Fruit fly (Drosophila melanogaster) whole organism, embryonic: Measurements from ENCODE around the gene MED28.
A peak's percentile ranks its signal among the peaks of the same experiment; 100 is the strongest.

ENCODE experiments used
- CG11085 ChIP-seq: fragments of 200-800 bp; sonication (Bioruptor generic); IDR thresholded peaks from 2 replicates; pipeline ENCODE4 v1.3.6; 2022; ENCODE audit warnings: missing biosample characterization, missing genetic modification characterization
- CG11560 ChIP-seq: fragments of 200-800 bp; sonication (Bioruptor generic); IDR thresholded peaks from 3 replicates; pipeline ENCODE4 v1.3.6; 2022; ENCODE audit warnings: missing biosample characterization, missing genetic modification characterization
- CG12744 ChIP-seq: fragments of 200-800 bp; sonication (Bioruptor generic); optimal IDR thresholded peaks from 2 replicates; lab custom pipeline; 2016; ENCODE audit warnings: missing biosample characterization, missing genetic modification characterization
- CG15269 ChIP-seq: fragments of 200-800 bp; sonication (Bioruptor generic); optimal IDR thresholded peaks from 2 replicates; lab custom pipeline; 2018; ENCODE audit warnings: missing biosample characterization, mild to moderate bottlenecking, missing genetic modification characterization, moderate library complexity
- CG15696 ChIP-seq: fragments of 200-800 bp; sonication (Bioruptor generic); optimal IDR thresholded peaks from 2 replicates; lab custom pipeline; 2019; ENCODE audit warnings: missing biosample characterization, mild to moderate bottlenecking, missing genetic modification characterization, moderate library complexity
- CG1832 ChIP-seq: fragments of 200-800 bp; sonication (Bioruptor generic); optimal IDR thresholded peaks from 2 replicates; lab custom pipeline; 2017; ENCODE audit warnings: missing biosample characterization, mild to moderate bottlenecking, missing genetic modification characterization, inconsistent platforms
- CG18476 ChIP-seq: fragments of 200-800 bp; sonication (Bioruptor generic); optimal IDR thresholded peaks from 2 replicates; lab custom pipeline; 2016; ENCODE audit warnings: missing biosample characterization, mild to moderate bottlenecking, missing genetic modification characterization
- CG34224 ChIP-seq: fragments of 200-800 bp; sonication (Bioruptor generic); IDR thresholded peaks from 3 replicates; pipeline ENCODE4 v1.3.6; 2022; ENCODE audit warnings: missing biosample characterization, missing genetic modification characterization; ENCODE audit not compliant: partially characterized antibody
- CG4404 ChIP-seq: fragments of 200-800 bp; sonication (Bioruptor generic); IDR thresholded peaks from 2 replicates; pipeline ENCODE4 v1.3.6; 2022; ENCODE audit warnings: missing biosample characterization, missing genetic modification characterization
- CG5953 ChIP-seq: fragments of 200-800 bp; sonication (Bioruptor generic); IDR thresholded peaks from 2 replicates; pipeline ENCODE4 v1.3.6; 2022; ENCODE audit warnings: missing biosample characterization, missing genetic modification characterization
- CG6791 ChIP-seq: fragments of 200-800 bp; sonication (Bioruptor generic); IDR thresholded peaks from 3 replicates; pipeline ENCODE4 v1.3.6; 2022; ENCODE audit warnings: missing biosample characterization, missing genetic modification characterization; ENCODE audit not compliant: partially characterized antibody
- CG8089 ChIP-seq: fragments of 200-800 bp; sonication (Bioruptor generic); optimal IDR thresholded peaks from 3 replicates; lab custom pipeline; 2016; ENCODE audit warnings: missing biosample characterization, missing genetic modification characterization
- CG8944 ChIP-seq: fragments of 200-800 bp; sonication (Bioruptor generic); optimal IDR thresholded peaks from 3 replicates; lab custom pipeline; 2016; ENCODE audit warnings: missing biosample characterization, missing genetic modification characterization
- CG9727 ChIP-seq: fragments of 200-800 bp; sonication (Bioruptor generic); optimal IDR thresholded peaks from 3 replicates; lab custom pipeline; 2017; ENCODE audit warnings: missing biosample characterization, mild to moderate bottlenecking, missing genetic modification characterization
- CG9797 ChIP-seq: fragments of 200-800 bp; sonication (Bioruptor generic); optimal IDR thresholded peaks from 3 replicates; lab custom pipeline; 2018; ENCODE audit warnings: missing biosample characterization, mild to moderate bottlenecking, missing genetic modification characterization
- CTCF ChIP-seq: fragments of 200-800 bp; sonication (Bioruptor generic); optimal IDR thresholded peaks from 2 replicates; lab custom pipeline; 2017; ENCODE audit warnings: missing biosample characterization, mild to moderate bottlenecking, missing genetic modification characterization, moderate library complexity
- Chrac-16 ChIP-seq: fragments of 200-800 bp; sonication (Bioruptor generic); optimal IDR thresholded peaks from 3 replicates; lab custom pipeline; 2016; ENCODE audit warnings: missing biosample characterization, missing genetic modification characterization
- D19B ChIP-seq: fragments of 200-800 bp; sonication (Bioruptor generic); optimal IDR thresholded peaks from 2 replicates; lab custom pipeline; 2017; ENCODE audit warnings: missing biosample characterization, mild to moderate bottlenecking, missing genetic modification characterization
- Med ChIP-seq: fragments of 200-800 bp; sonication (Bioruptor generic); peaks from one replicate; lab custom pipeline; 2016; ENCODE audit warnings: missing biosample characterization, missing genetic modification characterization, mild to moderate bottlenecking, inconsistent platforms, moderate library complexity
- NC2α ChIP-seq: fragments of 200-800 bp; sonication (Bioruptor generic); optimal IDR thresholded peaks from 2 replicates; lab custom pipeline; 2016; ENCODE audit warnings: missing biosample characterization, missing genetic modification characterization
- NC2β ChIP-seq: fragments of 200-800 bp; sonication (Bioruptor generic); optimal IDR thresholded peaks from 2 replicates; lab custom pipeline; 2016; ENCODE audit warnings: missing biosample characterization, missing genetic modification characterization
- Nf-YC ChIP-seq: fragments of 200-800 bp; optimal IDR thresholded peaks from 3 replicates; lab custom pipeline; 2019; ENCODE audit warnings: missing biosample characterization, mild to moderate bottlenecking, missing genetic modification characterization, moderate library complexity
- Rx ChIP-seq: fragments of 200-800 bp; sonication (Bioruptor generic); IDR thresholded peaks from 2 replicates; pipeline ENCODE4 v1.3.6; 2022; ENCODE audit warnings: missing biosample characterization, missing genetic modification characterization
- YL-1 ChIP-seq: fragments of 200-800 bp; sonication (Bioruptor generic); optimal IDR thresholded peaks from 3 replicates; lab custom pipeline; 2017; ENCODE audit warnings: missing biosample characterization, mild to moderate bottlenecking, missing genetic modification characterization
- aop ChIP-seq: fragments of 200-800 bp; sonication (Bioruptor generic); IDR thresholded peaks from 2 replicates; pipeline ENCODE4 v1.3.6; 2022; ENCODE audit warnings: missing biosample characterization, missing genetic modification characterization
- chinmo ChIP-seq: fragments of 200-800 bp; sonication (Bioruptor generic); IDR thresholded peaks from 4 replicates; pipeline ENCODE4 v1.3.6; 2022; ENCODE audit warnings: missing biosample characterization, missing genetic modification characterization; ENCODE audit not compliant: partially characterized antibody
- crp ChIP-seq, 2 experiments: fragments of 200-800 bp; sonication (Bioruptor generic); optimal IDR thresholded peaks; 2 replicates in 1 of 2; 3 replicates in 1 of 2; lab custom pipeline; 2017; ENCODE audit warnings: missing biosample characterization in 2 of 2, missing genetic modification characterization in 2 of 2, mild to moderate bottlenecking in 1 of 2, moderate library complexity in 1 of 2
- cwo ChIP-seq: fragments of 200-800 bp; sonication (Bioruptor generic); optimal IDR thresholded peaks from 3 replicates; lab custom pipeline; 2017; ENCODE audit warnings: missing biosample characterization, missing genetic modification characterization, mild to moderate bottlenecking, moderate library complexity, missing genetic modification reagents
- fd102C ChIP-seq: fragments of 200-800 bp; sonication (Bioruptor generic); optimal IDR thresholded peaks from 2 replicates; lab custom pipeline; 2018; ENCODE audit warnings: missing biosample characterization, mild to moderate bottlenecking, missing genetic modification characterization, moderate library complexity
- grn ChIP-seq: fragments of 200-800 bp; sonication (Bioruptor generic); optimal IDR thresholded peaks from 3 replicates; lab custom pipeline; 2017; ENCODE audit warnings: missing biosample characterization, missing genetic modification characterization
- jing ChIP-seq: fragments of 200-800 bp; sonication (Bioruptor generic); optimal IDR thresholded peaks from 2 replicates; lab custom pipeline; 2018; ENCODE audit warnings: missing biosample characterization, mild to moderate bottlenecking, missing genetic modification characterization
- lilli ChIP-seq: fragments of 200-800 bp; sonication (Bioruptor generic); optimal IDR thresholded peaks from 3 replicates; lab custom pipeline; 2016; ENCODE audit warnings: missing biosample characterization, missing genetic modification characterization
- lmd ChIP-seq: fragments of 200-800 bp; sonication (Bioruptor generic); IDR thresholded peaks from 2 replicates; pipeline ENCODE4 v1.3.6; 2022; ENCODE audit warnings: missing biosample characterization, missing genetic modification characterization
- mam ChIP-seq: fragments of 200-800 bp; sonication (Bioruptor generic); optimal IDR thresholded peaks from 3 replicates; lab custom pipeline; 2016; ENCODE audit warnings: missing biosample characterization, missing genetic modification characterization
- nerfin-1 ChIP-seq: fragments of 200-800 bp; sonication (Bioruptor generic); optimal IDR thresholded peaks from 3 replicates; lab custom pipeline; 2019; ENCODE audit warnings: missing biosample characterization, mild to moderate bottlenecking, missing genetic modification characterization, moderate library complexity
- phol ChIP-seq: fragments of 200-800 bp; sonication (Bioruptor generic); optimal IDR thresholded peaks from 3 replicates; lab custom pipeline; 2018; ENCODE audit warnings: missing biosample characterization, mild to moderate bottlenecking, missing genetic modification characterization, moderate library complexity
- pros ChIP-seq: fragments of 200-800 bp; sonication (Bioruptor generic); optimal IDR thresholded peaks from 3 replicates; lab custom pipeline; 2019; ENCODE audit warnings: missing biosample characterization, mild to moderate bottlenecking, missing genetic modification characterization, moderate library complexity
- ro ChIP-seq: fragments of 200-800 bp; sonication (Bioruptor generic); IDR thresholded peaks from 2 replicates; pipeline ENCODE4 v1.3.6; 2022; ENCODE audit warnings: missing biosample characterization, missing genetic modification characterization
- scrt ChIP-seq: fragments of 200-800 bp; sonication (Bioruptor generic); optimal IDR thresholded peaks from 2 replicates; lab custom pipeline; 2018; ENCODE audit warnings: missing biosample characterization, mild to moderate bottlenecking, missing genetic modification characterization, moderate library complexity
- sens ChIP-seq: fragments of 200-800 bp; sonication (Bioruptor generic); peaks from one replicate; lab custom pipeline; 2016; ENCODE audit warnings: missing biosample characterization, missing genetic modification characterization
- seq ChIP-seq: fragments of 200-800 bp; sonication (Bioruptor generic); IDR thresholded peaks from 2 replicates; pipeline ENCODE4 v1.3.6; 2022; ENCODE audit warnings: missing biosample characterization, missing genetic modification characterization
- so ChIP-seq: fragments of 200-800 bp; sonication (Bioruptor generic); IDR thresholded peaks from 3 replicates; pipeline ENCODE4 v1.3.6; 2022; ENCODE audit warnings: missing biosample characterization, missing genetic modification characterization
- z ChIP-seq: fragments of 200-800 bp; sonication (Bioruptor generic); IDR thresholded peaks from 3 replicates; pipeline ENCODE4 v1.3.6; 2022; ENCODE audit warnings: missing biosample characterization, missing genetic modification characterization
- zfh1 ChIP-seq: fragments of 200-800 bp; sonication (Bioruptor generic); IDR thresholded peaks from 3 replicates; pipeline ENCODE4 v1.3.6; 2022; ENCODE audit warnings: missing biosample characterization, missing genetic modification characterization

The MED28 gene

dm6 chr3R:25476744-25477143 lies at the start of gene MED28, which contains the start of gene CG4553 (continued):
- TF ChIP-seq CG6791 (GFP tag; lab: Robert Waterston, UW) (peak; percentile 84), nerfin-1 (tag; lab: Kevin White, UChicago) (peak; percentile 39), CG34224 (GFP tag; lab: Robert Waterston, UW) (peak; percentile 89), phol (tag; lab: Kevin White, UChicago) (no peak), Chrac-16 (GFP tag; lab: Kevin White, UChicago) (no peak), crp (GFP tag; optimal IDR thresholded peaks at IDR 0.05; lab: Kevin White, UChicago) (peak in 1 of 2 experiments; percentile 63), so (GFP tag; lab: Robert Waterston, UW) (no peak), CG11085 (GFP tag; lab: Robert Waterston, UW) (no peak), CG18476 (no peak), Rx (no peak), NC2β (GFP tag; lab: Kevin White, UChicago) (no peak), D19B (GFP tag; lab: Kevin White, UChicago) (no peak), grn (no peak), CG9797 (GFP tag; lab: Kevin White, UChicago) (no peak), scrt (GFP tag; lab: Kevin White, UChicago) (no peak), CG11560 (tag; lab: Robert Waterston, UW) (no peak), seq (GFP tag; lab: Robert Waterston, UW) (no peak; the same call in 1 of the 2 replicates), CG12744 (GFP tag; lab: Kevin White, UChicago) (no peak), YL-1 (GFP tag; lab: Kevin White, UChicago) (peak; percentile 75), mam (no peak), jing (no peak), CG15269 (tag; lab: Kevin White, UChicago) (no peak), CG15696 (tag; lab: Kevin White, UChicago) (no peak), CG5953 (no peak), Med (GFP tag; lab: Kevin White, UChicago) (peak; percentile 66), CG4404 (GFP tag; lab: Robert Waterston, UW) (no peak), CG9727 (GFP tag; lab: Kevin White, UChicago) (no peak), CG1832 (GFP tag; lab: Kevin White, UChicago) (no peak), cwo (GFP tag; lab: Kevin White, UChicago) (no peak), zfh1 (GFP tag; lab: Robert Waterston, UW) (no peak), lmd (no peak), aop (GFP tag; lab: Robert Waterston, UW) (no peak), CG8089 (GFP tag; lab: Kevin White, UChicago) (no peak)

- TF ChIP-seq ro (GFP tag; lab: Robert Waterston, UW) = no peak
- TF ChIP-seq CTCF = peak; percentile 69
These were observed 49.6 kb upstream of the MED28 start for dm6 chr3R:25427175-25427574.

- no peak for TF ChIP-seq fd102C (GFP tag; lab: Kevin White, UChicago)
- peak; percentile 83; the same call in 3 of the 4 replicates for TF ChIP-seq chinmo (GFP tag; lab: Robert Waterston, UW)
- no peak for TF ChIP-seq Rx
- peak; percentile 95 for TF ChIP-seq pros (GFP tag; lab: Kevin White, UChicago)
- TF ChIP-seq Nf-YC = peak; percentile 30
- TF ChIP-seq CG15269 (tag; lab: Kevin White, UChicago) = peak; percentile 70
- TF ChIP-seq aop (GFP tag; lab: Robert Waterston, UW) = no peak
- no peak for TF ChIP-seq CG8944 (GFP tag; lab: Kevin White, UChicago)
- peak; percentile 69; the same call in 1 of the 3 replicates for TF ChIP-seq z (GFP tag; lab: Robert Waterston, UW)
- TF ChIP-seq sens (GFP tag; lab: Kevin White, UChicago) = peak; percentile 35
- TF ChIP-seq lilli (GFP tag; lab: Kevin White, UChicago) = no peak
- no peak for TF ChIP-seq NC2α
These were observed 39.5 kb upstream of the MED28 start for dm6 chr3R:25437254-25437810.
